Worm (Caenorhabditis elegans) whole organism, L3 larva: ENCODE data around the gene srw-89.

ENCODE experiments used
- R02D3.7 ChIP-seq: fragments of 150-350 bp; optimal IDR thresholded peaks from 2 replicates; lab custom pipeline; 2014; ENCODE audit warnings: missing biosample characterization, missing genetic modification characterization
- ZK546.5 ChIP-seq: sonication (generic microtip); optimal IDR thresholded peaks from 2 replicates; lab custom pipeline; 2017; ENCODE audit warnings: missing biosample characterization, missing genetic modification characterization
- aly-2 ChIP-seq: fragments of 150-350 bp; optimal IDR thresholded peaks from 2 replicates; lab custom pipeline; 2014; ENCODE audit warnings: missing biosample characterization, missing genetic modification characterization
- ceh-16 ChIP-seq: sonication (generic microtip); optimal IDR thresholded peaks from 2 replicates; lab custom pipeline; 2017; ENCODE audit warnings: missing biosample characterization, missing genetic modification characterization
- ceh-28 ChIP-seq: fragments of 150-350 bp; optimal IDR thresholded peaks from 2 replicates; lab custom pipeline; 2014; ENCODE audit warnings: missing biosample characterization, missing genetic modification reagents, missing genetic modification characterization
- ceh-82 ChIP-seq: fragments of 150-350 bp; optimal IDR thresholded peaks from 2 replicates; lab custom pipeline; 2014; ENCODE audit warnings: missing biosample characterization, missing genetic modification characterization
- ceh-9 ChIP-seq: sonication (generic microtip); optimal IDR thresholded peaks from 2 replicates; lab custom pipeline; 2018; ENCODE audit warnings: missing biosample characterization, missing genetic modification characterization
- daf-12 ChIP-seq: fragments of 150-350 bp; optimal IDR thresholded peaks from 2 replicates; lab custom pipeline; 2014; ENCODE audit warnings: missing biosample characterization, missing genetic modification reagents, missing genetic modification characterization
- egl-27 ChIP-seq: sonication (generic microtip); optimal IDR thresholded peaks from 4 replicates; lab custom pipeline; 2017; ENCODE audit warnings: missing biosample characterization, missing genetic modification reagents, missing genetic modification characterization
- egl-5 ChIP-seq: fragments of 150-350 bp; optimal IDR thresholded peaks from 2 replicates; lab custom pipeline; 2017; ENCODE audit warnings: missing biosample characterization, missing genetic modification reagents, missing genetic modification characterization, inconsistent platforms
- elt-1 ChIP-seq: fragments of 150-350 bp; optimal IDR thresholded peaks from 2 replicates; lab custom pipeline; 2014; ENCODE audit warnings: missing biosample characterization, missing genetic modification characterization
- elt-3 ChIP-seq, 3 experiments: fragments of 150-350 bp in 1 of 3; sonication (generic microtip) in 2 of 3; optimal IDR thresholded peaks; 2 replicates in 2 of 3; 4 replicates in 1 of 3; lab custom pipeline; 2014 to 2017; ENCODE audit warnings: missing biosample characterization in 3 of 3, missing genetic modification characterization in 3 of 3
- eor-1 ChIP-seq, 2 experiments: fragments of 150-350 bp; optimal IDR thresholded peaks; 2 replicates each; lab custom pipeline; 2014 to 2018; ENCODE audit warnings: missing biosample characterization in 2 of 2, missing genetic modification characterization in 2 of 2
- jun-1 ChIP-seq: fragments of 150-350 bp; optimal IDR thresholded peaks from 2 replicates; lab custom pipeline; 2014; ENCODE audit warnings: missing biosample characterization, missing genetic modification reagents, missing genetic modification characterization
- lin-15B ChIP-seq: fragments of 150-350 bp; optimal IDR thresholded peaks from 2 replicates; lab custom pipeline; 2014; ENCODE audit warnings: missing biosample characterization, missing genetic modification characterization
- lin-39 ChIP-seq: fragments of 150-350 bp; optimal IDR thresholded peaks from 2 replicates; lab custom pipeline; 2018; ENCODE audit warnings: missing biosample characterization, missing genetic modification reagents, missing genetic modification characterization
- lsy-12 ChIP-seq: sonication (generic microtip); optimal IDR thresholded peaks from 2 replicates; lab custom pipeline; 2016; ENCODE audit warnings: mild to moderate bottlenecking, missing genetic modification characterization, missing compliant biosample characterization
- mdl-1 ChIP-seq: fragments of 150-350 bp; optimal IDR thresholded peaks from 2 replicates; lab custom pipeline; 2014; ENCODE audit warnings: missing biosample characterization, missing genetic modification characterization
- mml-1 ChIP-seq: fragments of 150-350 bp; sonication (generic microtip); optimal IDR thresholded peaks from 3 replicates; lab custom pipeline; 2014; ENCODE audit warnings: missing biosample characterization, missing genetic modification characterization
- nfya-1 ChIP-seq: sonication (generic microtip); optimal IDR thresholded peaks from 2 replicates; lab custom pipeline; 2017; ENCODE audit warnings: missing genetic modification characterization, mild to moderate bottlenecking, missing compliant biosample characterization, antibody characterized with exemption, moderate library complexity; ENCODE audit not compliant: insufficient read depth
- nhr-11 ChIP-seq: fragments of 150-350 bp; optimal IDR thresholded peaks from 2 replicates; lab custom pipeline; 2014; ENCODE audit warnings: missing biosample characterization, missing genetic modification characterization
- nhr-12 ChIP-seq: fragments of 150-350 bp; optimal IDR thresholded peaks from 2 replicates; lab custom pipeline; 2014; ENCODE audit warnings: missing biosample characterization, missing genetic modification characterization
- nhr-23 ChIP-seq: fragments of 150-350 bp; optimal IDR thresholded peaks from 2 replicates; lab custom pipeline; 2014; ENCODE audit warnings: missing biosample characterization, missing genetic modification reagents, missing genetic modification characterization
- nhr-237 ChIP-seq: fragments of 150-350 bp; optimal IDR thresholded peaks from 2 replicates; lab custom pipeline; 2014; ENCODE audit warnings: missing biosample characterization, missing genetic modification characterization
- nhr-25 ChIP-seq: sonication (generic microtip); optimal IDR thresholded peaks from 2 replicates; lab custom pipeline; 2017; ENCODE audit warnings: missing biosample characterization, missing genetic modification characterization
- nhr-28 ChIP-seq: fragments of 150-350 bp; optimal IDR thresholded peaks from 2 replicates; lab custom pipeline; 2014; ENCODE audit warnings: missing biosample characterization, missing genetic modification characterization
- nhr-43 ChIP-seq: sonication (generic microtip); optimal IDR thresholded peaks from 2 replicates; lab custom pipeline; 2016; ENCODE audit warnings: mild to moderate bottlenecking, missing genetic modification characterization, missing compliant biosample characterization; ENCODE audit not compliant: poor library complexity, severe bottlenecking
- nhr-67 ChIP-seq: fragments of 150-350 bp; optimal IDR thresholded peaks from 2 replicates; lab custom pipeline; 2014; ENCODE audit warnings: missing biosample characterization, missing genetic modification characterization
- nhr-77 ChIP-seq: fragments of 150-350 bp; optimal IDR thresholded peaks from 2 replicates; lab custom pipeline; 2014; ENCODE audit warnings: missing biosample characterization, missing genetic modification characterization
- pha-4 ChIP-seq: fragments of 150-350 bp; optimal IDR thresholded peaks from 2 replicates; lab custom pipeline; 2014; ENCODE audit warnings: missing biosample characterization, missing genetic modification reagents, missing genetic modification characterization
- pqm-1 ChIP-seq: fragments of 150-350 bp; optimal IDR thresholded peaks from 2 replicates; lab custom pipeline; 2017; ENCODE audit warnings: missing biosample characterization, missing genetic modification characterization, inconsistent platforms
- sea-2 ChIP-seq: fragments of 150-350 bp; sonication (generic microtip); optimal IDR thresholded peaks from 4 replicates; lab custom pipeline; 2014; ENCODE audit warnings: missing biosample characterization, missing genetic modification reagents, missing genetic modification characterization
- skn-1 ChIP-seq: fragments of 150-350 bp; optimal IDR thresholded peaks from 2 replicates; lab custom pipeline; 2014; ENCODE audit warnings: missing biosample characterization, missing genetic modification characterization
- snpc-4 ChIP-seq: fragments of 150-350 bp; optimal IDR thresholded peaks from 2 replicates; lab custom pipeline; 2014; ENCODE audit warnings: missing biosample characterization, missing genetic modification characterization
- tbx-2 ChIP-seq: sonication (generic microtip); optimal IDR thresholded peaks from 2 replicates; lab custom pipeline; 2016; ENCODE audit warnings: mild to moderate bottlenecking, missing genetic modification characterization, missing compliant biosample characterization
- unc-39 ChIP-seq: sonication (generic microtip); optimal IDR thresholded peaks from 4 replicates; lab custom pipeline; 2017; ENCODE audit warnings: missing biosample characterization, missing genetic modification characterization
- unc-62 ChIP-seq: fragments of 150-350 bp; sonication (generic microtip); optimal IDR thresholded peaks from 4 replicates; lab custom pipeline; 2014; ENCODE audit warnings: missing biosample characterization, missing genetic modification reagents, missing genetic modification characterization
- ztf-11 ChIP-seq: fragments of 150-350 bp; optimal IDR thresholded peaks from 2 replicates; lab custom pipeline; 2014; ENCODE audit warnings: missing biosample characterization, missing genetic modification characterization
- ztf-4 ChIP-seq: fragments of 150-350 bp; optimal IDR thresholded peaks from 2 replicates; lab custom pipeline; 2014; ENCODE audit warnings: missing biosample characterization, missing genetic modification characterization

The srw-89 gene

ce11 chrV:3974361-3974760, 42.5 kb upstream of the srw-89 start, which contains the start of gene str-82:
Gene str-82 (plus strand): TSS chrV:3974661.
- no peak for TF ChIP-seq unc-39 (tag; lab: Kevin White, UChicago)
- TF ChIP-seq snpc-4 (tag; lab: Kevin White, UChicago), result no peak
- TF ChIP-seq ceh-82 (tag; lab: Kevin White, UChicago), result no peak
- no peak for TF ChIP-seq lin-15B (tag; lab: Kevin White, UChicago)
- TF ChIP-seq aly-2 (tag; lab: Kevin White, UChicago), result no peak
- TF ChIP-seq nhr-77 (tag; lab: Kevin White, UChicago), result no peak
- TF ChIP-seq ztf-11 (tag; lab: Kevin White, UChicago), result no peak
- no peak for TF ChIP-seq egl-5
- no peak for TF ChIP-seq tbx-2 (tag; lab: Kevin White, UChicago)
- TF ChIP-seq ZK546.5 (tag; lab: Kevin White, UChicago), result no peak
- TF ChIP-seq skn-1 (tag; lab: Kevin White, UChicago), result no peak
- no peak for TF ChIP-seq eor-1 (tag; optimal IDR thresholded peaks at IDR 0.05; lab: Kevin White, UChicago)
- TF ChIP-seq daf-12 (tag; lab: Kevin White, UChicago), result no peak
- no peak for TF ChIP-seq nfya-1 (tag; lab: Kevin White, UChicago)
- TF ChIP-seq nhr-237 (tag; lab: Kevin White, UChicago), result no peak
- TF ChIP-seq nhr-11 (tag; lab: Kevin White, UChicago), result no peak
- no peak for TF ChIP-seq ceh-9 (tag; lab: Kevin White, UChicago)
- no peak for TF ChIP-seq nhr-28 (tag; lab: Kevin White, UChicago)
- no peak for TF ChIP-seq ceh-16 (tag; lab: Kevin White, UChicago)
- TF ChIP-seq ztf-4 (tag; lab: Kevin White, UChicago), result no peak

ce11 chrV:3976964-3977363, 39.9 kb upstream of the srw-89 start, which contains the start of gene str-83:
Gene str-83 (plus strand): TSS chrV:3977264.
- TF ChIP-seq jun-1 (tag; lab: Kevin White, UChicago) (no peak), egl-5 (no peak), tbx-2 (tag; lab: Kevin White, UChicago) (no peak), nhr-12 (no peak), pqm-1 (tag; lab: Kevin White, UChicago) (no peak), nhr-67 (tag; lab: Kevin White, UChicago) (no peak), nhr-28 (tag; lab: Kevin White, UChicago) (no peak), elt-3 (tag; optimal IDR thresholded peaks at IDR 0.05; lab: Kevin White, UChicago) (no peak), nhr-77 (tag; lab: Kevin White, UChicago) (no peak), lin-39 (tag; lab: Kevin White, UChicago) (no peak), sea-2 (GFP tag; lab: Kevin White, UChicago) (no peak), daf-12 (tag; lab: Kevin White, UChicago) (no peak), mml-1 (no peak), R02D3.7 (tag; lab: Kevin White, UChicago) (no peak)

- TF ChIP-seq lin-15B (tag; lab: Kevin White, UChicago) (no peak), ZK546.5 (tag; lab: Kevin White, UChicago) (no peak), pha-4 (no peak), nhr-25 (tag; lab: Kevin White, UChicago) (peak; percentile 54), unc-62 (no peak), pqm-1 (tag; lab: Kevin White, UChicago) (no peak)
Observed at ce11 chrV:3979053-3979452, 37.8 kb upstream of the srw-89 start, which contains the start of gene nlp-34. Gene nlp-34 (minus strand): TSS chrV:3979134.

ce11 chrV:3979819-3980218, 37.1 kb upstream of the srw-89 start, which contains the start of gene nlp-31:
Gene nlp-31 (plus strand): TSS chrV:3980055.
- TF ChIP-seq mdl-1 (tag; lab: Kevin White, UChicago), result no peak
- no peak for TF ChIP-seq nhr-12
- no peak for TF ChIP-seq lsy-12
- TF ChIP-seq egl-27 (tag; lab: Kevin White, UChicago), result no peak
- no peak for TF ChIP-seq nhr-77 (tag; lab: Kevin White, UChicago)
- TF ChIP-seq nhr-43 (tag; lab: Kevin White, UChicago), result peak; percentile 55
- TF ChIP-seq daf-12 (tag; lab: Kevin White, UChicago), result no peak
- peak; percentile 43 for TF ChIP-seq ceh-28
- no peak for TF ChIP-seq sea-2 (GFP tag; lab: Kevin White, UChicago)
- TF ChIP-seq lin-39 (tag; lab: Kevin White, UChicago), result no peak
- peak; percentile 54 to 94 (median 76) for TF ChIP-seq elt-3 (tag; optimal IDR thresholded peaks at IDR 0.05; lab: Kevin White, UChicago)
- peak; percentile 21 for TF ChIP-seq elt-1
- TF ChIP-seq R02D3.7 (tag; lab: Kevin White, UChicago), result no peak
- TF ChIP-seq nhr-23 (tag; lab: Kevin White, UChicago), result peak; percentile 65
- TF ChIP-seq snpc-4 (tag; lab: Kevin White, UChicago), result no peak
- no peak for TF ChIP-seq eor-1 (tag; optimal IDR thresholded peaks at IDR 0.05; lab: Kevin White, UChicago)
- no peak for TF ChIP-seq ZK546.5 (tag; lab: Kevin White, UChicago)
- TF ChIP-seq ceh-82 (tag; lab: Kevin White, UChicago), result no peak
- peak; percentile 3 for TF ChIP-seq tbx-2 (tag; lab: Kevin White, UChicago)
- no peak for TF ChIP-seq egl-5
- peak; percentile 90 for TF ChIP-seq nhr-25 (tag; lab: Kevin White, UChicago)
- TF ChIP-seq skn-1 (tag; lab: Kevin White, UChicago), result no peak
- no peak for TF ChIP-seq ztf-4 (tag; lab: Kevin White, UChicago)
- TF ChIP-seq nhr-237 (tag; lab: Kevin White, UChicago), result no peak
- TF ChIP-seq, all 47 proteins: peak for 7
